Fruit fly (Drosophila melanogaster) whole organism, embryonic: ENCODE data around the gene hop.
A peak's percentile ranks its signal among the peaks of the same experiment; 100 is the strongest.

Experiments
- Abd-B ChIP-seq: fragments of 200-800 bp; sonication (Bioruptor generic); optimal IDR thresholded peaks from 2 replicates; lab custom pipeline; 2018; ENCODE audit warnings: missing biosample characterization, mild to moderate bottlenecking, missing genetic modification characterization, moderate library complexity
- CG10979 ChIP-seq: fragments of 200-800 bp; sonication (Bioruptor generic); optimal IDR thresholded peaks from 2 replicates; lab custom pipeline; 2018; ENCODE audit warnings: missing biosample characterization, mild to moderate bottlenecking, missing genetic modification characterization, moderate library complexity
- CG3407 ChIP-seq: fragments of 200-800 bp; sonication (Bioruptor generic); optimal IDR thresholded peaks from 2 replicates; lab custom pipeline; 2018; ENCODE audit warnings: missing biosample characterization, mild to moderate bottlenecking, missing genetic modification characterization
- Drgx ChIP-seq: fragments of 200-800 bp; sonication (Bioruptor generic); IDR thresholded peaks from 2 replicates; pipeline ENCODE4 v1.3.6; 2022; ENCODE audit warnings: missing biosample characterization, missing genetic modification characterization
- Ets65A ChIP-seq: fragments of 200-800 bp; sonication (Bioruptor generic); peaks from one replicate; lab custom pipeline; 2016; ENCODE audit warnings: missing biosample characterization, missing genetic modification characterization
- Pdp1 ChIP-seq, 2 experiments: fragments of 200-800 bp; sonication (Bioruptor generic); optimal IDR thresholded peaks; 3 replicates each; lab custom pipeline; 2016; ENCODE audit warnings: missing biosample characterization in 2 of 2, missing genetic modification characterization in 2 of 2, mild to moderate bottlenecking in 1 of 2, moderate library complexity in 1 of 2
- Six4 ChIP-seq: fragments of 200-800 bp; sonication (Bioruptor generic); optimal IDR thresholded peaks from 2 replicates; lab custom pipeline; 2016; ENCODE audit warnings: missing biosample characterization, missing genetic modification characterization
- YL-1 ChIP-seq: fragments of 200-800 bp; sonication (Bioruptor generic); optimal IDR thresholded peaks from 3 replicates; lab custom pipeline; 2017; ENCODE audit warnings: missing biosample characterization, mild to moderate bottlenecking, missing genetic modification characterization
- pho ChIP-seq: fragments of 200-800 bp; sonication (Bioruptor generic); optimal IDR thresholded peaks from 2 replicates; lab custom pipeline; 2016; ENCODE audit warnings: missing biosample characterization, missing genetic modification characterization
- sens ChIP-seq: fragments of 200-800 bp; sonication (Bioruptor generic); peaks from one replicate; lab custom pipeline; 2016; ENCODE audit warnings: missing biosample characterization, missing genetic modification characterization
- sna ChIP-seq: fragments of 200-800 bp; sonication (Bioruptor generic); IDR thresholded peaks from 2 replicates; pipeline ENCODE4 v1.3.6; 2022; ENCODE audit warnings: missing biosample characterization, missing genetic modification characterization; ENCODE audit not compliant: partially characterized antibody
- tna ChIP-seq: fragments of 200-800 bp; sonication (Bioruptor generic); IDR thresholded peaks from 2 replicates; pipeline ENCODE4 v1.3.6; 2022; ENCODE audit warnings: missing biosample characterization, missing genetic modification characterization; ENCODE audit not compliant: partially characterized antibody

dm6 chrX:11367783-11368509, at the start of gene hop, which contains the start of gene Tim8:
- TF ChIP-seq YL-1: peak; percentile 32
- TF ChIP-seq Six4: no peak
- peak; percentile 59 for TF ChIP-seq Ets65A (GFP tag; lab: Kevin White, UChicago)
- peak in 1 of 2 experiments; percentile 92 for TF ChIP-seq Pdp1 (GFP tag; optimal IDR thresholded peaks at IDR 0.05; lab: Kevin White, UChicago)
- no peak for TF ChIP-seq CG10979 (tag; lab: Kevin White, UChicago)
- peak; percentile 87 for TF ChIP-seq tna (GFP tag; lab: Robert Waterston, UW)
- peak; percentile 88 for TF ChIP-seq sna (GFP tag; lab: Robert Waterston, UW)
- peak; percentile 2 for TF ChIP-seq pho (GFP tag; lab: Kevin White, UChicago)
- TF ChIP-seq CG3407 (GFP tag; lab: Kevin White, UChicago): no peak
- no peak for TF ChIP-seq Drgx (GFP tag; lab: Robert Waterston, UW)
- peak; percentile 71 for TF ChIP-seq sens
- no peak for TF ChIP-seq Abd-B (GFP tag; lab: Kevin White, UChicago)
